Fruit fly (Drosophila melanogaster): ENCODE data around the gene MED6.
A peak's percentile ranks its signal among the peaks of the same experiment; 100 is the strongest.

Gene MED6

dm6 chr3R:9783240-9783917 is 14.6 kb upstream of the MED6 start (continued):
- TF ChIP-seq CG14710 (tag; optimal IDR thresholded peaks at IDR 0.05), result no peak
- no peak for TF ChIP-seq Usf (GFP tag; optimal IDR thresholded peaks at IDR 0.05)
- TF ChIP-seq CG6254 (GFP tag; optimal IDR thresholded peaks at IDR 0.05), result no peak
- TF ChIP-seq CG13624 (GFP tag; optimal IDR thresholded peaks at IDR 0.05), result no peak
- TF ChIP-seq Dip2 (GFP tag; IDR thresholded peaks at IDR 0.05), result no peak

- TF ChIP-seq CG10431 (GFP tag; optimal IDR thresholded peaks at IDR 0.05) (no peak), CG6175 (GFP tag; IDR thresholded peaks at IDR 0.05) (0 out of 3 replicates have a peak, but pooled peaks have one; percentile 45), vvl (GFP tag; IDR thresholded peaks at IDR 0.05) (no peak), Bteb2 (GFP tag; optimal IDR thresholded peaks at IDR 0.05) (no peak), Scr (GFP tag; IDR thresholded peaks at IDR 0.05; ENCODE audit: partially characterized antibody) (peak; percentile 11; the same call in 1 of the 2 replicates), chm (GFP tag; IDR thresholded peaks at IDR 0.05) (0 out of 2 replicates have a peak, but pooled peaks have one; percentile 12), CG9932 (GFP tag; IDR thresholded peaks at IDR 0.05) (0 out of 2 replicates have a peak, but pooled peaks have one; percentile 11), abd-A (tag; optimal IDR thresholded peaks at IDR 0.05) (no peak), al (GFP tag; IDR thresholded peaks at IDR 0.05) (no peak), Med (GFP tag) (peak; percentile 51), fd102C (GFP tag; optimal IDR thresholded peaks at IDR 0.05) (no peak), CG10366 (GFP tag; IDR thresholded peaks at IDR 0.05) (no peak), az2 (GFP tag; optimal IDR thresholded peaks at IDR 0.05) (no peak), HLH3B (GFP tag; IDR thresholded peaks at IDR 0.05) (no peak), Dbx (GFP tag; IDR thresholded peaks at IDR 0.05) (0 out of 3 replicates have a peak, but pooled peaks have one; percentile 14), CG34422 (GFP tag; IDR thresholded peaks at IDR 0.05) (0 out of 3 replicates have a peak, but pooled peaks have one; percentile 16), Drgx (GFP tag; IDR thresholded peaks at IDR 0.05) (0 out of 2 replicates have a peak, but pooled peaks have one; percentile 21), CG3163 (GFP tag; optimal IDR thresholded peaks at IDR 0.05) (peak; percentile 26)
Measured at dm6 chr3R:9779764-9780163, 11.0 kb upstream of the MED6 start, which contains the start of gene CG12947. TSS of gene CG12947 (plus strand) at chr3R:9780064.

DNA sequence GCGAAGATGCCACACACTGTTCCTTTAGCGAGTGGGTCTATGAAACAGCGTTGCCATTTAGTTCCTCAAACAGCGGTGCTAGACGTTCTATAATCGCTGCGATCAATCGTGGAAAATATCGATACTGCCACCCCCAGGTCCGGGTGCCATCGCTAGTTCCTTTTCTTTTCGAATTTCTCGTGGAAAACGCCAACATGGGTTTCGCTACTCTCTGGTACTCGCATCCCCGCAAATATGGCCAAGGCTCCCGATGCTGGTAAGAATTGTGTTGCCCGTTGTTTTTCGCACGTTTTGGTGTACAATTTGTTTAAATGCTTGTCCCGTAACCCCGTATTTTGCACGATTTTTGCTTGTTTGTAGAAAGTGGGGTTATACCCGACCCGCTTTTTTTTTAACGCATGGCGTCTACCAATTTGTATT is 9.2 kb upstream of the MED6 start, which contains the start of gene RpS29:
TSS of gene RpS29 (plus strand) at position 102 of the 420 bp plus-strand sequence.
- peak; percentile 60 for TF ChIP-seq CG5953 (GFP tag; IDR thresholded peaks at IDR 0.05)
- peak; percentile 74 for TF ChIP-seq tin (GFP tag; optimal IDR thresholded peaks at IDR 0.05)
- TF ChIP-seq so (GFP tag; IDR thresholded peaks at IDR 0.05), result no peak
- TF ChIP-seq pros (GFP tag; optimal IDR thresholded peaks at IDR 0.05), result no peak
- no peak for TF ChIP-seq CG15479 (GFP tag; optimal IDR thresholded peaks at IDR 0.05)
- TF ChIP-seq unc-4 (GFP tag; IDR thresholded peaks at IDR 0.05; ENCODE audit: partially characterized antibody), result peak; percentile 97
- TF ChIP-seq CG1792 (GFP tag; optimal IDR thresholded peaks at IDR 0.05), result peak; percentile 81
- no peak for TF ChIP-seq nau (GFP tag; optimal IDR thresholded peaks at IDR 0.05)
- peak; percentile 92 for TF ChIP-seq CG34376 (GFP tag; optimal IDR thresholded peaks at IDR 0.05)
- peak; percentile 61; the same call in 2 of the 3 replicates for TF ChIP-seq sr (GFP tag; IDR thresholded peaks at IDR 0.05)
- TF ChIP-seq slou (GFP tag; optimal IDR thresholded peaks at IDR 0.05), result peak; percentile 79
- peak; percentile 87 for TF ChIP-seq CrebB (tag; optimal IDR thresholded peaks at IDR 0.05)
- TF ChIP-seq lbe (GFP tag; optimal IDR thresholded peaks at IDR 0.05), result peak; percentile 58
- peak; percentile 74 for TF ChIP-seq H2.0 (GFP tag; IDR thresholded peaks at IDR 0.05)
- TF ChIP-seq CG15011 (GFP tag; optimal IDR thresholded peaks at IDR 0.05), result peak; percentile 49
- TF ChIP-seq caup (GFP tag; optimal IDR thresholded peaks at IDR 0.05; ENCODE audit: severe bottlenecking), result peak; percentile 92
- peak; percentile 75 for TF ChIP-seq nerfin-1 (tag; optimal IDR thresholded peaks at IDR 0.05)
- no peak for TF ChIP-seq Hmx (GFP tag; optimal IDR thresholded peaks at IDR 0.05)
- no peak for TF ChIP-seq jing (GFP tag; optimal IDR thresholded peaks at IDR 0.05)
- peak; percentile 98 for TF ChIP-seq BEAF-32 (GFP tag; optimal IDR thresholded peaks at IDR 0.05)
- TF ChIP-seq HLH4C (GFP tag; IDR thresholded peaks at IDR 0.05; ENCODE audit: partially characterized antibody), result peak; percentile 82
- peak; percentile 79 for TF ChIP-seq ttk (GFP tag; IDR thresholded peaks at IDR 0.05)
- peak; percentile 68; the same call in 1 of the 2 replicates for TF ChIP-seq cas (GFP tag; IDR thresholded peaks at IDR 0.05)
- TF ChIP-seq wor (GFP tag; IDR thresholded peaks at IDR 0.05), result no peak
- peak; percentile 54 for TF ChIP-seq HLHmδ (GFP tag; optimal IDR thresholded peaks at IDR 0.05)
